Fruit fly (Drosophila melanogaster) whole organism, embryonic: ENCODE data around the gene VhaAC45RP.

Source experiments
- ATbp ChIP-seq: fragments of 200-800 bp; sonication (Bioruptor generic); optimal IDR thresholded peaks from 2 replicates; lab custom pipeline; 2017; ENCODE audit warnings: missing biosample characterization, mild to moderate bottlenecking, missing genetic modification characterization, missing genetic modification reagents
- Adf1 ChIP-seq: fragments of 200-800 bp; sonication (Bioruptor generic); IDR thresholded peaks from 2 replicates; pipeline ENCODE4 v1.3.6; 2022; ENCODE audit warnings: missing biosample characterization, missing genetic modification characterization
- Blimp-1 ChIP-seq: fragments of 200-800 bp; sonication (Bioruptor generic); optimal IDR thresholded peaks from 3 replicates; lab custom pipeline; 2018; ENCODE audit warnings: missing biosample characterization, missing genetic modification characterization, mild to moderate bottlenecking, moderate library complexity, missing genetic modification reagents
- CG10147 ChIP-seq: fragments of 200-800 bp; sonication (Bioruptor generic); optimal IDR thresholded peaks from 2 replicates; lab custom pipeline; 2019; ENCODE audit warnings: missing biosample characterization, mild to moderate bottlenecking, missing genetic modification characterization, moderate library complexity
- CG11093 ChIP-seq: fragments of 200-800 bp; sonication (Bioruptor generic); IDR thresholded peaks from 3 replicates; pipeline ENCODE4 v1.3.6; 2022; ENCODE audit warnings: missing biosample characterization, missing genetic modification characterization
- CG15479 ChIP-seq: fragments of 200-800 bp; sonication (Bioruptor generic); optimal IDR thresholded peaks from 3 replicates; lab custom pipeline; 2019; ENCODE audit warnings: missing biosample characterization, mild to moderate bottlenecking, missing genetic modification characterization, moderate library complexity
- CG18599 ChIP-seq: fragments of 200-800 bp; sonication (Bioruptor generic); optimal IDR thresholded peaks from 3 replicates; lab custom pipeline; 2017; ENCODE audit warnings: missing biosample characterization, missing genetic modification characterization, mild to moderate bottlenecking, moderate library complexity, missing genetic modification reagents
- CG18764 ChIP-seq: fragments of 200-800 bp; sonication (Bioruptor generic); optimal IDR thresholded peaks from 3 replicates; lab custom pipeline; 2016; ENCODE audit warnings: missing biosample characterization, missing genetic modification characterization
- CG30020 ChIP-seq: fragments of 200-800 bp; optimal IDR thresholded peaks from 2 replicates; lab custom pipeline; 2019; ENCODE audit warnings: missing biosample characterization, mild to moderate bottlenecking, missing genetic modification characterization, moderate library complexity
- CG31365 ChIP-seq: fragments of 200-800 bp; sonication (Bioruptor generic); optimal IDR thresholded peaks from 2 replicates; lab custom pipeline; 2018; ENCODE audit warnings: missing biosample characterization, mild to moderate bottlenecking, missing genetic modification characterization
- CG3847 ChIP-seq: fragments of 200-800 bp; sonication (Bioruptor generic); IDR thresholded peaks from 2 replicates; pipeline ENCODE4 v1.3.6; 2022; ENCODE audit warnings: missing biosample characterization, missing genetic modification characterization
- CG7271 ChIP-seq: fragments of 200-800 bp; sonication (Bioruptor generic); optimal IDR thresholded peaks from 2 replicates; lab custom pipeline; 2018; ENCODE audit warnings: missing biosample characterization, mild to moderate bottlenecking, missing genetic modification characterization, moderate library complexity
- CG8290 ChIP-seq, 3 experiments: fragments of 200-800 bp; sonication (Bioruptor generic); optimal IDR thresholded peaks; 2 replicates each; lab custom pipeline; 2016 to 2019; ENCODE audit warnings: missing biosample characterization in 3 of 3, missing genetic modification characterization in 3 of 3, mild to moderate bottlenecking in 2 of 3, moderate library complexity in 1 of 3
- CG8478 ChIP-seq: fragments of >200 bp; optimal IDR thresholded peaks from 2 replicates; lab custom pipeline; 2018
- CkIIα-i1 ChIP-seq: fragments of 200-800 bp; sonication (Bioruptor generic); IDR thresholded peaks from 2 replicates; pipeline ENCODE4 v1.3.6; 2022; ENCODE audit warnings: missing biosample characterization, missing genetic modification characterization
- Fer1 ChIP-seq: fragments of 200-800 bp; sonication (Bioruptor generic); optimal IDR thresholded peaks from 2 replicates; lab custom pipeline; 2017; ENCODE audit warnings: missing biosample characterization, mild to moderate bottlenecking, missing genetic modification characterization
- H15 ChIP-seq: fragments of 200-800 bp; sonication (Bioruptor generic); IDR thresholded peaks from 3 replicates; pipeline ENCODE4 v1.3.6; 2022; ENCODE audit warnings: missing biosample characterization, missing genetic modification characterization
- HHEX ChIP-seq: fragments of 200-800 bp; sonication (Bioruptor generic); optimal IDR thresholded peaks from 3 replicates; lab custom pipeline; 2017; ENCODE audit warnings: missing biosample characterization, mild to moderate bottlenecking, missing genetic modification characterization, missing genetic modification reagents
- Nf-YC ChIP-seq: fragments of 200-800 bp; optimal IDR thresholded peaks from 3 replicates; lab custom pipeline; 2019; ENCODE audit warnings: missing biosample characterization, mild to moderate bottlenecking, missing genetic modification characterization, moderate library complexity
- Sry-β ChIP-seq: fragments of 200-800 bp; sonication (Bioruptor generic); optimal IDR thresholded peaks from 2 replicates; lab custom pipeline; 2018; ENCODE audit warnings: missing biosample characterization, mild to moderate bottlenecking, missing genetic modification characterization, moderate library complexity
- Usf ChIP-seq: fragments of 200-800 bp; sonication (Bioruptor generic); optimal IDR thresholded peaks from 2 replicates; lab custom pipeline; 2017; ENCODE audit warnings: missing genotype, missing biosample characterization, missing genetic modification characterization
- Xrp1 ChIP-seq: fragments of 200-800 bp; sonication (Bioruptor generic); IDR thresholded peaks from 2 replicates; pipeline ENCODE4 v1.3.6; 2022; ENCODE audit warnings: missing biosample characterization, missing genetic modification characterization
- aop ChIP-seq: fragments of 200-800 bp; sonication (Bioruptor generic); IDR thresholded peaks from 2 replicates; pipeline ENCODE4 v1.3.6; 2022; ENCODE audit warnings: missing biosample characterization, missing genetic modification characterization
- az2 ChIP-seq: fragments of 200-800 bp; sonication (Bioruptor generic); optimal IDR thresholded peaks from 3 replicates; lab custom pipeline; 2016; ENCODE audit warnings: missing biosample characterization, missing genetic modification characterization
- chinmo ChIP-seq: fragments of 200-800 bp; sonication (Bioruptor generic); IDR thresholded peaks from 4 replicates; pipeline ENCODE4 v1.3.6; 2022; ENCODE audit warnings: missing biosample characterization, missing genetic modification characterization; ENCODE audit not compliant: partially characterized antibody
- chn ChIP-seq: fragments of 200-800 bp; sonication (Bioruptor generic); optimal IDR thresholded peaks from 2 replicates; lab custom pipeline; 2016; ENCODE audit warnings: missing biosample characterization, missing genetic modification characterization
- corto ChIP-seq: fragments of 200-800 bp; sonication (Bioruptor generic); optimal IDR thresholded peaks from 2 replicates; lab custom pipeline; 2016; ENCODE audit warnings: missing biosample characterization, mild to moderate bottlenecking, missing genetic modification characterization, moderate library complexity
- dpn ChIP-seq, 2 experiments: fragments of 200-800 bp; sonication (Bioruptor generic); optimal IDR thresholded peaks; 3 replicates each; lab custom pipeline; 2016; ENCODE audit warnings: missing biosample characterization in 2 of 2, missing genetic modification characterization in 2 of 2
- ems ChIP-seq: fragments of 200-800 bp; sonication (Bioruptor generic); optimal IDR thresholded peaks from 3 replicates; lab custom pipeline; 2016; ENCODE audit warnings: missing biosample characterization, missing genetic modification characterization
- gcm2 ChIP-seq: fragments of 200-800 bp; sonication (Bioruptor generic); optimal IDR thresholded peaks from 2 replicates; lab custom pipeline; 2016; ENCODE audit warnings: missing biosample characterization, missing genetic modification characterization
- gfzf ChIP-seq: fragments of 200-800 bp; sonication (Bioruptor generic); optimal IDR thresholded peaks from 2 replicates; lab custom pipeline; 2016; ENCODE audit warnings: missing biosample characterization, mild to moderate bottlenecking, missing genetic modification characterization, moderate library complexity
- inv ChIP-seq: fragments of 200-800 bp; sonication (Bioruptor generic); IDR thresholded peaks from 2 replicates; pipeline ENCODE4 v1.3.6; 2022; ENCODE audit warnings: missing biosample characterization, missing genetic modification characterization; ENCODE audit not compliant: partially characterized antibody
- jing ChIP-seq: fragments of 200-800 bp; sonication (Bioruptor generic); optimal IDR thresholded peaks from 2 replicates; lab custom pipeline; 2018; ENCODE audit warnings: missing biosample characterization, mild to moderate bottlenecking, missing genetic modification characterization
- lmd ChIP-seq: fragments of 200-800 bp; sonication (Bioruptor generic); IDR thresholded peaks from 2 replicates; pipeline ENCODE4 v1.3.6; 2022; ENCODE audit warnings: missing biosample characterization, missing genetic modification characterization
- lov ChIP-seq, 2 experiments: fragments of 200-800 bp in 1 of 2; fragments of >200 bp in 1 of 2; sonication (Bioruptor generic) in 1 of 2; IDR thresholded peaks in 1 of 2; optimal IDR thresholded peaks in 1 of 2; 2 replicates in 1 of 2; 3 replicates in 1 of 2; pipeline versions ENCODE4 v1.3.6 to Lab custom; 2017 to 2022; ENCODE audit warnings: missing biosample characterization in 1 of 2, missing genetic modification characterization in 1 of 2
- mam ChIP-seq: fragments of 200-800 bp; sonication (Bioruptor generic); optimal IDR thresholded peaks from 3 replicates; lab custom pipeline; 2016; ENCODE audit warnings: missing biosample characterization, missing genetic modification characterization
- pita ChIP-seq: fragments of 200-800 bp; sonication (Bioruptor generic); optimal IDR thresholded peaks from 2 replicates; lab custom pipeline; 2017; ENCODE audit warnings: missing biosample characterization, mild to moderate bottlenecking, missing genetic modification characterization
- pzg ChIP-seq: fragments of 200-800 bp; sonication (Bioruptor generic); optimal IDR thresholded peaks from 3 replicates; lab custom pipeline; 2018; ENCODE audit warnings: missing biosample characterization, mild to moderate bottlenecking, missing genetic modification characterization, moderate library complexity
- repo ChIP-seq: fragments of 200-800 bp; sonication (Bioruptor generic); optimal IDR thresholded peaks from 2 replicates; lab custom pipeline; 2016; ENCODE audit warnings: missing biosample characterization, missing genetic modification characterization
- salm ChIP-seq: fragments of 200-800 bp; sonication (Bioruptor generic); optimal IDR thresholded peaks from 2 replicates; lab custom pipeline; 2018; ENCODE audit warnings: missing biosample characterization, mild to moderate bottlenecking, missing genetic modification characterization
- sd ChIP-seq: fragments of 200-800 bp; sonication (Bioruptor generic); optimal IDR thresholded peaks from 3 replicates; lab custom pipeline; 2018; ENCODE audit warnings: missing biosample characterization, mild to moderate bottlenecking, missing genetic modification characterization, moderate library complexity
- sens ChIP-seq: fragments of 200-800 bp; sonication (Bioruptor generic); peaks from one replicate; lab custom pipeline; 2016; ENCODE audit warnings: missing biosample characterization, missing genetic modification characterization
- sqz ChIP-seq: fragments of 200-800 bp; sonication (Bioruptor generic); optimal IDR thresholded peaks from 3 replicates; lab custom pipeline; 2018; ENCODE audit warnings: missing biosample characterization, mild to moderate bottlenecking, missing genetic modification characterization
- toy ChIP-seq: fragments of 200-800 bp; sonication (Bioruptor generic); IDR thresholded peaks from 2 replicates; pipeline ENCODE4 v1.3.6; 2022; ENCODE audit warnings: missing biosample characterization, missing genetic modification characterization
- zen2 ChIP-seq: fragments of 200-800 bp; sonication (Bioruptor generic); IDR thresholded peaks from 3 replicates; pipeline ENCODE4 v1.3.6; 2022; ENCODE audit warnings: missing biosample characterization, missing genetic modification characterization; ENCODE audit not compliant: partially characterized antibody

VhaAC45RP gene

DNA sequence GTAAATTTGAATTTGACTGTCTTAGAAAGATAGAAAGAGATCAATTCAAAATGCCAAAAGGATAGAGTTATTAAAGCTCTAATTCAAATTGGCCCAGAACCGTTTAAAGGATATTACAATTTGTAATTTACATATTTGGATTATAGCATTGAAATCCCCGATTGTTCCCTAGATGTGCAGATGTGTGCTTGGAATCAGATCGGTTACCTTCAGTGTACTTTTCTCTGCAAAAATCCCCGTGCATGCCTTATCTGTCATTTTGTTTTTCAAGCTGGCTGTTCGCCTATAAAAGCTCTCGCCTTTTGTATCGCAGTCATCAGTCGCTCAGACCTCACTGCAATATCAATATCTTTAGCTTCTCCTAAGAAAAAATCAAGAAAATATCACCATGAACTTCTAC is 44.3 kb upstream of the VhaAC45RP start, which contains the start of gene CecA1:
CecA1 (plus strand) TSS at position 315 of the 400 bp plus-strand sequence.
- 0 out of 4 replicates have a peak, but pooled peaks have one; percentile 56 for TF ChIP-seq chinmo (GFP tag; lab: Robert Waterston, UW)
- TF ChIP-seq Fer1 (GFP tag; lab: Kevin White, UChicago), result no peak
- TF ChIP-seq CG10147, result no peak

DNA sequence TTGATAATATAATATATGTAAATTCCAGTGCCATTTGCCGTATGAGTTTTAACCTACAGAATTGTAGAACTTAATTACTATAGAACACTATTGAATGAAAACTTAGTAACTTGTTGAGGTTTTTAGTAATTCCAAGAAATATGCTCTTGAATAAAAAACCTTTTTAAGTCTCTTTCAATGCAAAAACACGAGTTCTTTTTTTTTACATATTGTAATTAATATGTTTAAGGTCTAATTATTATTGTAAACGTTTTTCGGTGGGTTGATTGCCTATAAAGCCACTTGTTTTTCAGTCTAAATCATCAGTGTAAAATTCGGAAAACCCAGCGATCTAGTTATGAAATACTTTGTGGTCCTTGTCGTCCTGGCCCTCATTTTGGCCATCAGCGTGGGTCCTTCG is 43.4 kb upstream of the VhaAC45RP start, which contains the start of gene Anp:
Anp (plus strand) TSS at position 301 of the 400 bp plus-strand sequence.
- no peak for TF ChIP-seq gcm2 (GFP tag; lab: Kevin White, UChicago)
- no peak for TF ChIP-seq gfzf
- TF ChIP-seq zen2, result no peak
- no peak for TF ChIP-seq sqz (GFP tag; lab: Kevin White, UChicago)
- TF ChIP-seq Sry-β (GFP tag; lab: Kevin White, UChicago), result no peak
- no peak for TF ChIP-seq HHEX (GFP tag; lab: Kevin White, UChicago)
- TF ChIP-seq lov (optimal IDR thresholded peaks at IDR 0.05; lab: Kevin White, UChicago), result no peak
- TF ChIP-seq lov (GFP tag; IDR thresholded peaks at IDR 0.05; lab: Robert Waterston, UW), result no peak
- no peak for TF ChIP-seq CG18764 (GFP tag; lab: Kevin White, UChicago)
- TF ChIP-seq CG3847 (GFP tag; lab: Robert Waterston, UW), result no peak
- TF ChIP-seq CG30020 (tag; lab: Kevin White, UChicago), result no peak
- TF ChIP-seq Nf-YC (tag; lab: Kevin White, UChicago), result no peak
- no peak for TF ChIP-seq jing (GFP tag; lab: Kevin White, UChicago)
- TF ChIP-seq CG11093 (GFP tag; lab: Robert Waterston, UW), result no peak

DNA sequence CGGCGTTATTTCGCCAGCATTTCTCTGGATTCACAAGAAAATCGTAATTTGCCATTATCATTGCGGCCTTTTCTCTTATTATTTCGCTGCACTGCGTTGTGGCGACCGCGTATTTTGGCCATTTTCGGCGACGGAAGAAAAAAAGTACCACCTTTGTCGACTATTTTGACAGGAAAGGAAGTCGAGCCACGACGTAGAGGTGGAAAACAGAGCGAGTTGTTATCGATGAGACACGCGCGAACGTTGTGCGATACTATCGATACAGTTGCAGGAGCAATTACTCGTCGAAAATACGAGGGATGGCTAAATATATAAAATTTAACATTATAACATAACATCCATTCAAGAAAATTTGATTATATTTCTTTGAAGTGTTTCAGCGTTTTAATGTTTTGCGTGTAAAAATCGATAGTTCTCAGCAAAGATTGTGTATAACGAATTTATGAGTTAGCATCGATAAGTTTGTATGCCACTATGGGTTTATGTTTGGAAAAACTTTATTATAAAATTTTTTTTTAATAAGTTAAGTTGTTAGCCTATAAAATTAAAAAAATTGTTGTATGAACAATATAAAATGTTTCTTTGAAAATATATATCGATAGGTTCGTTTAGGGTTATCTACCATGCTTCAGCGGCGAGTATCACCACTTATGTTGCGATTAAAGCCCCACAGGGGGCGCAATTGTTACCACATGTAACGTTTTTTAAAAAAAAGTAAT is 42.7 kb upstream of the VhaAC45RP start, which contains the start of gene RpS7:
RpS7 (minus strand) TSS at position 255 of the 719 bp plus-strand sequence.
- TF ChIP-seq pzg (peak; percentile 54), CkIIα-i1 (GFP tag; lab: Robert Waterston, UW) (no peak), dpn (GFP tag; optimal IDR thresholded peaks at IDR 0.05; lab: Kevin White, UChicago) (peak; percentile 26 to 27), salm (tag; lab: Kevin White, UChicago) (peak; percentile 76), chn (GFP tag; lab: Kevin White, UChicago) (peak; percentile 45), Xrp1 (GFP tag; lab: Robert Waterston, UW) (peak; percentile 29; the same call in 1 of the 2 replicates), lmd (GFP tag; lab: Robert Waterston, UW) (peak; percentile 55), toy (GFP tag; lab: Robert Waterston, UW) (0 out of 2 replicates have a peak, but pooled peaks have one; percentile 33), Blimp-1 (GFP tag; lab: Kevin White, UChicago) (peak; percentile 14), repo (GFP tag; lab: Kevin White, UChicago) (peak; percentile 6), H15 (GFP tag; lab: Robert Waterston, UW) (peak; percentile 44; the same call in 1 of the 3 replicates), CG31365 (tag; lab: Kevin White, UChicago) (peak; percentile 76), mam (peak; percentile 25), sd (no peak), pita (GFP tag; lab: Kevin White, UChicago) (no peak), CG18599 (GFP tag; lab: Kevin White, UChicago) (peak; percentile 49), CG8290 (GFP tag; optimal IDR thresholded peaks at IDR 0.05; lab: Kevin White, UChicago) (peak; percentile 27), CG8290 (tag; optimal IDR thresholded peaks at IDR 0.05; lab: Kevin White, UChicago) (peak; percentile 8 to 79), inv (peak; percentile 98), Adf1 (GFP tag; lab: Robert Waterston, UW) (peak; percentile 53), CG10147 (peak; percentile 49), sens (GFP tag; lab: Kevin White, UChicago) (peak; percentile 92), ATbp (GFP tag; lab: Kevin White, UChicago) (peak; percentile 67), aop (GFP tag; lab: Robert Waterston, UW) (no peak), CG15479 (GFP tag; lab: Kevin White, UChicago) (no peak), ems (GFP tag; lab: Kevin White, UChicago) (no peak), corto (GFP tag; lab: Kevin White, UChicago) (no peak), Usf (GFP tag; lab: Kevin White, UChicago) (peak; percentile 37), az2 (GFP tag; lab: Kevin White, UChicago) (peak; percentile 26), CG7271 (tag; lab: Kevin White, UChicago) (peak; percentile 74), CG8478 (lab: Kevin White, UChicago) (no peak)
